Worm (Caenorhabditis elegans) whole organism, L1 larva: ENCODE results near the gene M28.4.

Source experiments
- C04F5.9 ChIP-seq: sonication (generic microtip); optimal IDR thresholded peaks from 2 replicates; lab custom pipeline; 2016; ENCODE audit warnings: missing genetic modification characterization, missing compliant biosample characterization
- ama-1 ChIP-seq: fragments of 150-350 bp; optimal IDR thresholded peaks from 2 replicates; lab custom pipeline; 2014
- hlh-4 ChIP-seq: sonication (generic microtip); optimal IDR thresholded peaks from 2 replicates; lab custom pipeline; 2016; ENCODE audit warnings: mild to moderate bottlenecking, missing genetic modification characterization, missing compliant biosample characterization
- nhr-11 ChIP-seq: fragments of 150-350 bp; optimal IDR thresholded peaks from 2 replicates; lab custom pipeline; 2014; ENCODE audit warnings: missing biosample characterization, missing genetic modification characterization

DNA sequence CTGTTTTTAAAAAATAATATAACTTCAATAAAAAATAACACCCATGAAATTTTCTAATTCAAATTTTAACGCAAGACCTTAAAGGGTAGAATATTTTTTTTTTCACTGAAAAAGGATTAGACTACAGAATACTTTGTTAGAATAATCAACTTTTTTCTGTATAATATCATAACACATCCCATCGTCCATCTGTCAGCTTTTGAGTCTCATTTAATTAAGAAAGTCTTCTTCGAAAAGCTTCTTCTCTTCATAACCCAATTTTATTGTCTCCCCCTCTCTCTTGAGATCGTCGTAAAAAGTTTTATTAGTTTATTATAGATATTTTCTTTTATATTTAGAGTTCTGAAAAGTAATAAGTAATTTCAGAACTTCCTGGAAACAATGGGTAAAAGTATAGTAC, 52.6 kb downstream of the M28.4 start:
- TF ChIP-seq hlh-4 (tag; lab: Kevin White, UChicago) (no peak), nhr-11 (tag; lab: Kevin White, UChicago) (no peak), C04F5.9 (tag; lab: Kevin White, UChicago) (no peak), ama-1 (lab: Kevin White, UChicago) (no peak)
